Worm (Caenorhabditis elegans): ENCODE data around the gene K09H11.6.
"Not testable (repeated sequence)": the region's sequence is repeated elsewhere in the genome, so short reads cannot be mapped to it uniquely, and the experiment has no call there.

Gene K09H11.6

ce11 chrV:5778216-5778615, 42.2 kb upstream of the K09H11.6 start:
- TF ChIP-seq T26A8.4 (GFP tag; IDR thresholded peaks at IDR 0.05): peak; percentile 86
- peak; percentile 85 for TF ChIP-seq lin-38 (GFP tag; IDR thresholded peaks at IDR 0.05)
- TF ChIP-seq hmg-1.1 (GFP tag; IDR thresholded peaks at IDR 0.05): peak; percentile 70
- peak; percentile 55; the same call in 1 of the 2 replicates for TF ChIP-seq set-16 (GFP tag; IDR thresholded peaks at IDR 0.05)
- peak; percentile 51; the same call in 1 of the 2 replicates for TF ChIP-seq php-3 (GFP tag; IDR thresholded peaks at IDR 0.05)
- 0 out of 2 replicates have a peak, but pooled peaks have one; percentile 33 for TF ChIP-seq vab-7 (GFP tag; IDR thresholded peaks at IDR 0.05)
- peak; percentile 67 for TF ChIP-seq pha-4 (GFP tag; IDR thresholded peaks at IDR 0.05)
- not testable (repeated sequence) for TF ChIP-seq pha-4 (tag; optimal IDR thresholded peaks at IDR 0.05)
- 0 out of 2 replicates have a peak, but pooled peaks have one; percentile 18 for TF ChIP-seq nhr-42 (GFP tag; IDR thresholded peaks at IDR 0.05)
- 0 out of 2 replicates have a peak, but pooled peaks have one; percentile 10 for TF ChIP-seq Y48G9A.11 (GFP tag; IDR thresholded peaks at IDR 0.05)
- 0 out of 2 replicates have a peak, but pooled peaks have one; percentile 34 for TF ChIP-seq ceh-44 (GFP tag; IDR thresholded peaks at IDR 0.05)
- TF ChIP-seq D1046.2 (GFP tag; IDR thresholded peaks at IDR 0.05): 0 out of 2 replicates have a peak, but pooled peaks have one; percentile 11
- TF ChIP-seq egl-43 (GFP tag; IDR thresholded peaks at IDR 0.05): peak; percentile 68; the same call in 1 of the 2 replicates
- TF ChIP-seq ctbp-1 (GFP tag; IDR thresholded peaks at IDR 0.05): peak; percentile 44; the same call in 1 of the 2 replicates
- peak; percentile 29; the same call in 1 of the 2 replicates for TF ChIP-seq dmd-6 (GFP tag; IDR thresholded peaks at IDR 0.05)
- TF ChIP-seq mdt-29 (GFP tag; IDR thresholded peaks at IDR 0.05): 0 out of 2 replicates have a peak, but pooled peaks have one; percentile 46

- 0 out of 2 replicates have a peak, but pooled peaks have one; percentile 18 for TF ChIP-seq daf-19 (GFP tag; conservative IDR thresholded peaks at IDR 0.05)
- peak; percentile 28 for TF ChIP-seq hlh-30 (tag; optimal IDR thresholded peaks at IDR 0.05; ENCODE audit: insufficient read depth)
- peak; percentile 69; the same call in 1 of the 2 replicates for TF ChIP-seq D1046.2 (GFP tag; IDR thresholded peaks at IDR 0.05)
- TF ChIP-seq arid-1 (GFP tag; conservative IDR thresholded peaks at IDR 0.05): peak; percentile 95
- peak; percentile 25 for TF ChIP-seq nhr-6 (tag; optimal IDR thresholded peaks at IDR 0.05)
- peak; percentile 91 for TF ChIP-seq pha-4 (GFP tag; IDR thresholded peaks at IDR 0.05)
- not testable (repeated sequence) for TF ChIP-seq pha-4 (tag; optimal IDR thresholded peaks at IDR 0.05)
- TF ChIP-seq vab-7 (GFP tag; IDR thresholded peaks at IDR 0.05): peak; percentile 96
- TF ChIP-seq T26A8.4 (GFP tag; IDR thresholded peaks at IDR 0.05): peak; percentile 95
- peak; percentile 74 for TF ChIP-seq mxl-2 (GFP tag; conservative IDR thresholded peaks at IDR 0.05)
- peak; percentile 81 for TF ChIP-seq lin-29 (GFP tag; IDR thresholded peaks at IDR 0.05)
- peak; percentile 90 for TF ChIP-seq ceh-20 (GFP tag; IDR thresholded peaks at IDR 0.05)
- TF ChIP-seq lin-38 (GFP tag; IDR thresholded peaks at IDR 0.05): peak; percentile 98
- TF ChIP-seq dmd-9 (GFP tag; IDR thresholded peaks at IDR 0.05): peak; percentile 89
- peak; percentile 83; the same call in 1 of the 2 replicates for TF ChIP-seq zip-11 (GFP tag; IDR thresholded peaks at IDR 0.05)
- peak; percentile 24 for TF ChIP-seq F49E8.2 (tag; optimal IDR thresholded peaks at IDR 0.05; ENCODE audit: borderline replicate concordance)
- peak; percentile 79; the same call in 1 of the 2 replicates for TF ChIP-seq tra-1 (GFP tag; IDR thresholded peaks at IDR 0.05)
- TF ChIP-seq nhr-42 (GFP tag; IDR thresholded peaks at IDR 0.05): peak; percentile 87
- peak; percentile 1 for TF ChIP-seq T20F7.1 (GFP tag; optimal IDR thresholded peaks at IDR 0.05)
- peak; percentile 70; the same call in 1 of the 2 replicates for TF ChIP-seq mdt-29 (GFP tag; IDR thresholded peaks at IDR 0.05)
- TF ChIP-seq dpl-1 (GFP tag; optimal IDR thresholded peaks at IDR 0.05): peak; percentile 7
- TF ChIP-seq zfp-3 (GFP tag; conservative IDR thresholded peaks at IDR 0.05): peak; percentile 76; the same call in 1 of the 2 replicates
- TF ChIP-seq lim-7 (GFP tag; IDR thresholded peaks at IDR 0.05): peak; percentile 79
- peak; percentile 24 for TF ChIP-seq dve-1 (tag; optimal IDR thresholded peaks at IDR 0.05; ENCODE audit: insufficient read depth)
- TF ChIP-seq hmg-1.1 (GFP tag; IDR thresholded peaks at IDR 0.05): peak; percentile 97
- peak; percentile 77 for TF ChIP-seq mes-2 (tag; optimal IDR thresholded peaks at IDR 0.05; ENCODE audit: poor library complexity, severe bottlenecking)
- TF ChIP-seq php-3 (GFP tag; IDR thresholded peaks at IDR 0.05): peak; percentile 85
- TF ChIP-seq ctbp-1 (GFP tag; IDR thresholded peaks at IDR 0.05): peak; percentile 85
- peak; percentile 62 for TF ChIP-seq mep-1 (tag; optimal IDR thresholded peaks at IDR 0.05)
- peak; percentile 61 for TF ChIP-seq set-16 (GFP tag; IDR thresholded peaks at IDR 0.05)
- peak; percentile 82 for TF ChIP-seq aha-1 (tag)
- TF ChIP-seq hif-1 (tag; optimal IDR thresholded peaks at IDR 0.05): peak in 1 of 2 experiments; percentile 20
- TF ChIP-seq ZK337.2 (GFP tag; IDR thresholded peaks at IDR 0.05): peak; percentile 81
- peak; percentile 9 for TF ChIP-seq nhr-102 (tag; optimal IDR thresholded peaks at IDR 0.05)
- TF ChIP-seq nhr-28 (tag; optimal IDR thresholded peaks at IDR 0.05): peak; percentile 38
- TF ChIP-seq nhr-41 (GFP tag; IDR thresholded peaks at IDR 0.05): peak; percentile 86
- TF ChIP-seq ceh-44 (GFP tag; IDR thresholded peaks at IDR 0.05): peak; percentile 92
- peak; percentile 32 for TF ChIP-seq hlh-11 (tag; optimal IDR thresholded peaks at IDR 0.05)
- TF ChIP-seq lin-13 (GFP tag; optimal IDR thresholded peaks at IDR 0.05): peak; percentile 17
- peak; percentile 90 for TF ChIP-seq snpc-1.2 (GFP tag; IDR thresholded peaks at IDR 0.05)
- peak; percentile 92 for TF ChIP-seq egl-43 (GFP tag; IDR thresholded peaks at IDR 0.05)
- TF ChIP-seq madf-9 (GFP tag; conservative IDR thresholded peaks at IDR 0.05): peak; percentile 79
Measured at ce11 chrV:5776941-5777340, 41.0 kb upstream of the K09H11.6 start, which contains the start of gene F44E7.4. TSS of gene F44E7.4 (minus strand) at chrV:5776953.

Data from whole organism, L4 larva.